Worm (Caenorhabditis elegans) whole organism, L4 larva: ENCODE measurements around the gene C06A6.7.

ENCODE experiments used
- F49E8.2 ChIP-seq: sonication (generic microtip); optimal IDR thresholded peaks from 2 replicates; lab custom pipeline; 2016; ENCODE audit warnings: missing compliant biosample characterization, mild to moderate bottlenecking, missing genetic modification characterization, borderline replicate concordance
- ctbp-1 ChIP-seq: fragments of 200-800 bp; sonication (Bioruptor generic); IDR thresholded peaks from 2 replicates; pipeline ENCODE4 v1.3.6; 2022; ENCODE audit warnings: missing genetic modification reagents, missing genetic modification characterization, missing compliant biosample characterization
- dmd-9 ChIP-seq: fragments of 200-800 bp; sonication (Bioruptor generic); IDR thresholded peaks from 2 replicates; pipeline ENCODE4 v1.3.6; 2022; ENCODE audit warnings: missing genetic modification reagents, missing genetic modification characterization, missing compliant biosample characterization
- mdl-1 ChIP-seq, 2 experiments: fragments of 150-350 bp in 1 of 2; sonication (generic microtip) in 1 of 2; optimal IDR thresholded peaks; 2 replicates each; lab custom pipeline; 2014 to 2017; ENCODE audit warnings: missing biosample characterization in 2 of 2, missing genetic modification characterization in 2 of 2
- nhr-10 ChIP-seq: fragments of 150-350 bp; optimal IDR thresholded peaks from 2 replicates; lab custom pipeline; 2014; ENCODE audit warnings: missing biosample characterization, missing genetic modification characterization
- nhr-11 ChIP-seq: fragments of 150-350 bp; optimal IDR thresholded peaks from 2 replicates; lab custom pipeline; 2014; ENCODE audit warnings: missing biosample characterization, missing genetic modification characterization
- unc-39 ChIP-seq: sonication (generic microtip); optimal IDR thresholded peaks from 2 replicates; lab custom pipeline; 2017; ENCODE audit warnings: missing biosample characterization, missing genetic modification characterization
- zip-2 ChIP-seq: fragments of 150-350 bp; optimal IDR thresholded peaks from 2 replicates; lab custom pipeline; 2014; ENCODE audit warnings: missing biosample characterization, missing genetic modification characterization

ce11 chrIV:7868607-7869006, 30.3 kb upstream of the C06A6.7 start, which contains the start of gene flp-10:
- TF ChIP-seq nhr-10 (tag; lab: Kevin White, UChicago) = no peak
- TF ChIP-seq ctbp-1 (GFP tag; lab: Robert Waterston, UW) = no peak
- no peak for TF ChIP-seq nhr-11 (tag; lab: Kevin White, UChicago)
- no peak for TF ChIP-seq F49E8.2 (tag; lab: Kevin White, UChicago)
- no peak for TF ChIP-seq unc-39
- TF ChIP-seq mdl-1 (tag; optimal IDR thresholded peaks at IDR 0.05; lab: Kevin White, UChicago) = no peak
- no peak for TF ChIP-seq zip-2 (tag; lab: Kevin White, UChicago)
- TF ChIP-seq dmd-9 (GFP tag; lab: Robert Waterston, UW) = no peak
